Worm (Caenorhabditis elegans) whole organism, L1 larva: ENCODE measurements around the gene F09G8.10.

Experiments
- C04F5.9 ChIP-seq: sonication (generic microtip); optimal IDR thresholded peaks from 2 replicates; lab custom pipeline; 2016; ENCODE audit warnings: missing genetic modification characterization, missing compliant biosample characterization
- Y116A8C.19 ChIP-seq: sonication (generic microtip); optimal IDR thresholded peaks from 2 replicates; lab custom pipeline; 2016; ENCODE audit warnings: missing compliant biosample characterization, missing genetic modification characterization, borderline replicate concordance
- aly-2 ChIP-seq: fragments of 150-350 bp; optimal IDR thresholded peaks from 2 replicates; lab custom pipeline; 2014; ENCODE audit warnings: missing biosample characterization, missing genetic modification characterization
- ceh-63 ChIP-seq: fragments of 200-800 bp; sonication (Bioruptor generic); optimal IDR thresholded peaks from 2 replicates; lab custom pipeline; 2018; ENCODE audit warnings: mild to moderate bottlenecking, missing genetic modification characterization, missing compliant biosample characterization
- ceh-82 ChIP-seq, 3 experiments: fragments of 150-350 bp in 1 of 3; sonication (generic microtip) in 2 of 3; optimal IDR thresholded peaks; 2 replicates each; lab custom pipeline; 2014 to 2017; ENCODE audit warnings: missing biosample characterization in 3 of 3, missing genetic modification characterization in 3 of 3
- dpl-1 ChIP-seq, 3 experiments: fragments of 150-350 bp in 2 of 3; sonication (generic microtip) in 1 of 3; optimal IDR thresholded peaks; 2 replicates each; lab custom pipeline; 2014 to 2017; ENCODE audit warnings: missing biosample characterization in 3 of 3, missing genetic modification characterization in 3 of 3, missing genetic modification reagents in 3 of 3
- dsc-1 ChIP-seq: sonication (generic microtip); optimal IDR thresholded peaks from 2 replicates; lab custom pipeline; 2016; ENCODE audit warnings: mild to moderate bottlenecking, missing genetic modification characterization, missing compliant biosample characterization
- egl-13 ChIP-seq: sonication (generic microtip); optimal IDR thresholded peaks from 2 replicates; lab custom pipeline; 2016; ENCODE audit warnings: missing genotype, missing genetic modification reagents, missing genetic modification characterization, missing compliant biosample characterization
- ets-5 ChIP-seq: fragments of 200-800 bp; sonication (Bioruptor generic); IDR thresholded peaks from 2 replicates; pipeline ENCODE4 v1.3.6; 2022; ENCODE audit warnings: missing genetic modification characterization, missing compliant biosample characterization
- fkh-4 ChIP-seq: sonication (generic microtip); optimal IDR thresholded peaks from 2 replicates; lab custom pipeline; 2016; ENCODE audit warnings: missing compliant biosample characterization, missing genetic modification characterization, borderline replicate concordance
- fkh-8 ChIP-seq: sonication (generic microtip); optimal IDR thresholded peaks from 2 replicates; lab custom pipeline; 2016; ENCODE audit warnings: mild to moderate bottlenecking, missing genetic modification characterization, missing compliant biosample characterization
- grh-1 ChIP-seq: fragments of 200-800 bp; sonication (Bioruptor generic); IDR thresholded peaks from 2 replicates; pipeline ENCODE4 v1.3.6; 2022; ENCODE audit warnings: missing genetic modification reagents, missing genetic modification characterization, missing compliant biosample characterization
- hlh-17 ChIP-seq: fragments of 200-800 bp; sonication (Bioruptor generic); optimal IDR thresholded peaks from 2 replicates; lab custom pipeline; 2018; ENCODE audit warnings: missing genetic modification characterization, mild to moderate bottlenecking, missing compliant biosample characterization, moderate library complexity, borderline replicate concordance
- hpl-2 ChIP-seq: fragments of 150-350 bp; optimal IDR thresholded peaks from 2 replicates; lab custom pipeline; 2014; ENCODE audit warnings: missing biosample characterization, missing genetic modification reagents, missing genetic modification characterization
- isw-1 ChIP-seq: fragments of 200-800 bp; sonication (Bioruptor generic); IDR thresholded peaks from 2 replicates; pipeline ENCODE4 v1.3.6; 2022; ENCODE audit warnings: missing genetic modification characterization, missing compliant biosample characterization
- jun-1 ChIP-seq: fragments of 150-350 bp; optimal IDR thresholded peaks from 2 replicates; lab custom pipeline; 2014; ENCODE audit warnings: missing biosample characterization, missing genetic modification reagents, missing genetic modification characterization
- lin-15B ChIP-seq: fragments of 150-350 bp; sonication (generic microtip); optimal IDR thresholded peaks from 3 replicates; lab custom pipeline; 2014; ENCODE audit warnings: missing biosample characterization, missing genetic modification characterization
- lir-3 ChIP-seq: sonication (generic microtip); optimal IDR thresholded peaks from 2 replicates; lab custom pipeline; 2016; ENCODE audit warnings: mild to moderate bottlenecking, missing genetic modification characterization, moderate library complexity, missing compliant biosample characterization; ENCODE audit not compliant: poor library complexity
- mab-9 ChIP-seq: fragments of 200-800 bp; sonication (Bioruptor generic); IDR thresholded peaks from 2 replicates; pipeline ENCODE4 v1.3.6; 2022; ENCODE audit warnings: missing genetic modification reagents, missing genetic modification characterization, missing compliant biosample characterization
- mef-2 ChIP-seq: fragments of 150-350 bp; optimal IDR thresholded peaks from 2 replicates; lab custom pipeline; 2014; ENCODE audit warnings: missing biosample characterization, missing genetic modification characterization
- nhr-11 ChIP-seq: fragments of 150-350 bp; optimal IDR thresholded peaks from 2 replicates; lab custom pipeline; 2014; ENCODE audit warnings: missing biosample characterization, missing genetic modification characterization
- nhr-19 ChIP-seq: fragments of 200-800 bp; sonication (Bioruptor generic); conservative IDR thresholded peaks from 2 replicates; pipeline ENCODE4 v1.3.6; 2022; ENCODE audit warnings: missing genetic modification characterization, missing compliant biosample characterization
- nhr-71 ChIP-seq: sonication (generic microtip); optimal IDR thresholded peaks from 2 replicates; lab custom pipeline; 2016; ENCODE audit warnings: mild to moderate bottlenecking, missing genetic modification characterization, moderate library complexity, missing compliant biosample characterization
- nhr-76 ChIP-seq: sonication (generic microtip); optimal IDR thresholded peaks from 2 replicates; lab custom pipeline; 2017; ENCODE audit warnings: missing biosample characterization, missing genetic modification characterization
- pax-3 ChIP-seq: fragments of 200-800 bp; sonication (Bioruptor generic); optimal IDR thresholded peaks from 2 replicates; lab custom pipeline; 2018; ENCODE audit warnings: mild to moderate bottlenecking, missing genetic modification characterization, moderate library complexity, missing compliant biosample characterization
- pqm-1 ChIP-seq: sonication (generic microtip); optimal IDR thresholded peaks from 3 replicates; lab custom pipeline; 2017; ENCODE audit warnings: missing biosample characterization, missing genetic modification characterization
- rnt-1 ChIP-seq: sonication (generic microtip); optimal IDR thresholded peaks from 2 replicates; lab custom pipeline; 2016; ENCODE audit warnings: mild to moderate bottlenecking, missing genetic modification characterization, moderate library complexity, missing compliant biosample characterization
- sox-4 ChIP-seq: sonication (generic microtip); optimal IDR thresholded peaks from 2 replicates; lab custom pipeline; 2016; ENCODE audit warnings: missing genetic modification characterization, missing compliant biosample characterization
- swsn-7 ChIP-seq: sonication (generic microtip); optimal IDR thresholded peaks from 2 replicates; lab custom pipeline; 2016; ENCODE audit warnings: missing genetic modification characterization, missing compliant biosample characterization
- unc-30 ChIP-seq: sonication (generic microtip); optimal IDR thresholded peaks from 2 replicates; lab custom pipeline; 2017; ENCODE audit warnings: missing biosample characterization, missing genetic modification characterization
- unc-86 ChIP-seq: sonication (generic microtip); optimal IDR thresholded peaks from 2 replicates; lab custom pipeline; 2016; ENCODE audit warnings: missing genetic modification characterization, missing compliant biosample characterization
- xbp-1 ChIP-seq: sonication (generic microtip); optimal IDR thresholded peaks from 2 replicates; lab custom pipeline; 2016; ENCODE audit warnings: missing genetic modification characterization, missing compliant biosample characterization
- zip-4 ChIP-seq: fragments of 200-800 bp; sonication (Bioruptor generic); optimal IDR thresholded peaks from 2 replicates; lab custom pipeline; 2018; ENCODE audit warnings: mild to moderate bottlenecking, missing genetic modification characterization, moderate library complexity, missing compliant biosample characterization
- ztf-11 ChIP-seq, 2 experiments: sonication (generic microtip); optimal IDR thresholded peaks; 2 replicates each; lab custom pipeline; 2016 to 2017; ENCODE audit warnings: missing genetic modification characterization in 2 of 2, missing biosample characterization in 1 of 2, missing compliant biosample characterization in 1 of 2

The F09G8.10 gene

ce11 chrIII:8281310-8281709 lies 9.3 kb upstream of the F09G8.10 start:
- TF ChIP-seq dpl-1 (GFP tag; optimal IDR thresholded peaks at IDR 0.05; lab: Kevin White, UChicago) (no peak), lir-3 (tag; lab: Kevin White, UChicago) (no peak), Y116A8C.19 (tag; lab: Kevin White, UChicago) (no peak), ceh-63 (GFP tag; lab: Kevin White, UChicago) (no peak), nhr-19 (GFP tag; lab: Robert Waterston, UW) (no peak), grh-1 (no peak), ets-5 (GFP tag; lab: Robert Waterston, UW) (no peak)

ce11 chrIII:8280352-8280751 lies 8.4 kb upstream of the F09G8.10 start:
- TF ChIP-seq grh-1 (no peak), swsn-7 (tag; lab: Kevin White, UChicago) (no peak)

ce11 chrIII:8279567-8279966 lies 7.6 kb upstream of the F09G8.10 start:
- TF ChIP-seq zip-4 (no peak), rnt-1 (no peak), aly-2 (tag; lab: Kevin White, UChicago) (no peak), mab-9 (no peak), isw-1 (GFP tag; lab: Robert Waterston, UW) (no peak), dsc-1 (tag; lab: Kevin White, UChicago) (no peak), nhr-76 (tag; lab: Kevin White, UChicago) (no peak), pqm-1 (tag; lab: Kevin White, UChicago) (no peak), mef-2 (tag; lab: Kevin White, UChicago) (no peak), ceh-82 (tag; optimal IDR thresholded peaks at IDR 0.05; lab: Kevin White, UChicago) (no peak), pax-3 (tag; lab: Kevin White, UChicago) (no peak), lin-15B (tag; lab: Kevin White, UChicago) (no peak), unc-30 (no peak)

- TF ChIP-seq ztf-11 (tag; optimal IDR thresholded peaks at IDR 0.05; lab: Kevin White, UChicago): no peak
- no peak for TF ChIP-seq C04F5.9 (tag; lab: Kevin White, UChicago)
- no peak for TF ChIP-seq lir-3 (tag; lab: Kevin White, UChicago)
- TF ChIP-seq isw-1 (GFP tag; lab: Robert Waterston, UW): no peak
- no peak for TF ChIP-seq hlh-17 (GFP tag; lab: Kevin White, UChicago)
- TF ChIP-seq sox-4: no peak
- TF ChIP-seq ceh-82 (tag; optimal IDR thresholded peaks at IDR 0.05; lab: Kevin White, UChicago): no peak
- no peak for TF ChIP-seq nhr-11 (tag; lab: Kevin White, UChicago)
- TF ChIP-seq hpl-2 (GFP tag; lab: Kevin White, UChicago): no peak
- TF ChIP-seq egl-13 (tag; lab: Kevin White, UChicago): no peak
- TF ChIP-seq nhr-71 (tag; lab: Kevin White, UChicago): no peak
- TF ChIP-seq unc-86: no peak
- no peak for TF ChIP-seq grh-1
- no peak for TF ChIP-seq fkh-8 (tag; lab: Kevin White, UChicago)
- no peak for TF ChIP-seq pax-3 (tag; lab: Kevin White, UChicago)
- TF ChIP-seq, all 84 proteins: peak for 0
Observed at ce11 chrIII:8278801-8279200, 6.8 kb upstream of the F09G8.10 start, which contains the start of gene mig-10. Gene mig-10, plus strand, starts transcription at chrIII:8279101.

- no peak for TF ChIP-seq fkh-8 (tag; lab: Kevin White, UChicago)
- TF ChIP-seq unc-86: no peak
- TF ChIP-seq fkh-4 (tag; lab: Kevin White, UChicago): no peak
- TF ChIP-seq pqm-1 (tag; lab: Kevin White, UChicago): no peak
- TF ChIP-seq ceh-82 (tag; optimal IDR thresholded peaks at IDR 0.05; lab: Kevin White, UChicago): no peak
- TF ChIP-seq hpl-2 (GFP tag; lab: Kevin White, UChicago): no peak
- no peak for TF ChIP-seq nhr-19 (GFP tag; lab: Robert Waterston, UW)
- no peak for TF ChIP-seq xbp-1 (tag; lab: Kevin White, UChicago)
- no peak for TF ChIP-seq jun-1 (tag; lab: Kevin White, UChicago)
- TF ChIP-seq C04F5.9 (tag; lab: Kevin White, UChicago): no peak
Observed at ce11 chrIII:8275871-8276270, 3.9 kb upstream of the F09G8.10 start, which contains the start of gene clec-160. Gene clec-160, minus strand, starts transcription at chrIII:8275971.
